Fruit fly (Drosophila melanogaster) whole organism, embryonic: ENCODE data around the gene CG13272.

ENCODE experiments used
- Atf-2 ChIP-seq: fragments of 200-800 bp; sonication (Bioruptor generic); optimal IDR thresholded peaks from 2 replicates; lab custom pipeline; 2016; ENCODE audit warnings: missing biosample characterization, missing genetic modification characterization
- Bgb ChIP-seq: fragments of 200-800 bp; sonication (Bioruptor generic); IDR thresholded peaks from 2 replicates; pipeline ENCODE4 v1.3.6; 2022; ENCODE audit warnings: missing biosample characterization, missing genetic modification characterization; ENCODE audit not compliant: partially characterized antibody
- CG1024 ChIP-seq: fragments of 200-800 bp; sonication (Bioruptor generic); IDR thresholded peaks from 2 replicates; pipeline ENCODE4 v1.3.6; 2022; ENCODE audit warnings: missing biosample characterization, missing genetic modification characterization
- CG11695 ChIP-seq: fragments of 200-800 bp; sonication (Bioruptor generic); IDR thresholded peaks from 3 replicates; pipeline ENCODE4 v1.3.6; 2022; ENCODE audit warnings: missing biosample characterization, missing genetic modification characterization
- CG12942 ChIP-seq: fragments of 200-800 bp; sonication (Bioruptor generic); optimal IDR thresholded peaks from 3 replicates; lab custom pipeline; 2016; ENCODE audit warnings: missing biosample characterization, missing genetic modification characterization
- CG17385 ChIP-seq: fragments of 200-800 bp; sonication (Bioruptor generic); optimal IDR thresholded peaks from 3 replicates; lab custom pipeline; 2018; ENCODE audit warnings: missing biosample characterization, mild to moderate bottlenecking, missing genetic modification characterization
- CG17829 ChIP-seq: fragments of 200-800 bp; optimal IDR thresholded peaks from 2 replicates; lab custom pipeline; 2019; ENCODE audit warnings: missing biosample characterization, mild to moderate bottlenecking, missing genetic modification characterization, moderate library complexity
- CG18599 ChIP-seq: fragments of 200-800 bp; sonication (Bioruptor generic); optimal IDR thresholded peaks from 3 replicates; lab custom pipeline; 2017; ENCODE audit warnings: missing biosample characterization, missing genetic modification characterization, mild to moderate bottlenecking, moderate library complexity, missing genetic modification reagents
- CG4282 ChIP-seq: fragments of 200-800 bp; sonication (Bioruptor generic); optimal IDR thresholded peaks from 2 replicates; lab custom pipeline; 2016; ENCODE audit warnings: missing biosample characterization, missing genetic modification characterization
- CG4424 ChIP-seq: fragments of 200-800 bp; sonication (Bioruptor generic); optimal IDR thresholded peaks from 3 replicates; lab custom pipeline; 2016; ENCODE audit warnings: missing biosample characterization, missing genetic modification characterization
- CG7556 ChIP-seq: fragments of 200-800 bp; sonication (Bioruptor generic); optimal IDR thresholded peaks from 2 replicates; lab custom pipeline; 2017; ENCODE audit warnings: missing biosample characterization, mild to moderate bottlenecking, missing genetic modification characterization
- CG8478 ChIP-seq: fragments of >200 bp; optimal IDR thresholded peaks from 2 replicates; lab custom pipeline; 2018
- CG9437 ChIP-seq: fragments of 200-800 bp; sonication (Bioruptor generic); optimal IDR thresholded peaks from 2 replicates; lab custom pipeline; 2018; ENCODE audit warnings: missing biosample characterization, mild to moderate bottlenecking, missing genetic modification characterization
- Chrac-16 ChIP-seq: fragments of 200-800 bp; sonication (Bioruptor generic); optimal IDR thresholded peaks from 3 replicates; lab custom pipeline; 2016; ENCODE audit warnings: missing biosample characterization, missing genetic modification characterization
- D19B ChIP-seq: fragments of 200-800 bp; sonication (Bioruptor generic); optimal IDR thresholded peaks from 2 replicates; lab custom pipeline; 2017; ENCODE audit warnings: missing biosample characterization, mild to moderate bottlenecking, missing genetic modification characterization
- ERR ChIP-seq: fragments of 200-800 bp; sonication (Bioruptor generic); optimal IDR thresholded peaks from 2 replicates; lab custom pipeline; 2016; ENCODE audit warnings: missing biosample characterization, missing genetic modification characterization
- Eip74EF ChIP-seq, 2 experiments: fragments of 200-800 bp in 1 of 2; fragments of >200 bp in 1 of 2; sonication (Bioruptor generic) in 1 of 2; optimal IDR thresholded peaks; 2 replicates each; lab custom pipeline; 2017 to 2019; ENCODE audit warnings: missing biosample characterization in 2 of 2, missing genetic modification characterization in 2 of 2, mild to moderate bottlenecking in 1 of 2, moderate library complexity in 1 of 2
- HLHmδ ChIP-seq: fragments of 200-800 bp; sonication (Bioruptor generic); optimal IDR thresholded peaks from 2 replicates; lab custom pipeline; 2018; ENCODE audit warnings: missing biosample characterization, mild to moderate bottlenecking, missing genetic modification characterization, moderate library complexity
- Hsf ChIP-seq: fragments of 200-800 bp; sonication (Bioruptor generic); optimal IDR thresholded peaks from 3 replicates; lab custom pipeline; 2016; ENCODE audit warnings: missing biosample characterization, missing genetic modification characterization
- Mes4 ChIP-seq: fragments of 200-800 bp; sonication (Bioruptor generic); optimal IDR thresholded peaks from 2 replicates; lab custom pipeline; 2016; ENCODE audit warnings: missing biosample characterization, missing genetic modification characterization
- Nf-YC ChIP-seq: fragments of 200-800 bp; optimal IDR thresholded peaks from 3 replicates; lab custom pipeline; 2019; ENCODE audit warnings: missing biosample characterization, mild to moderate bottlenecking, missing genetic modification characterization, moderate library complexity
- Side ChIP-seq: fragments of 200-800 bp; sonication (Bioruptor generic); optimal IDR thresholded peaks from 2 replicates; lab custom pipeline; 2016; ENCODE audit warnings: missing biosample characterization, missing genetic modification characterization
- ab ChIP-seq: fragments of 200-800 bp; sonication (Bioruptor generic); optimal IDR thresholded peaks from 2 replicates; lab custom pipeline; 2016; ENCODE audit warnings: missing biosample characterization, missing genetic modification characterization
- ato ChIP-seq: fragments of 200-800 bp; sonication (Bioruptor generic); IDR thresholded peaks from 2 replicates; pipeline ENCODE4 v1.3.6; 2022; ENCODE audit warnings: missing biosample characterization, missing genetic modification characterization; ENCODE audit not compliant: partially characterized antibody
- bbx ChIP-seq: fragments of 200-800 bp; sonication (Bioruptor generic); IDR thresholded peaks from 2 replicates; pipeline ENCODE4 v1.3.6; 2022; ENCODE audit warnings: missing biosample characterization, missing genetic modification characterization; ENCODE audit not compliant: partially characterized antibody
- cad ChIP-seq: fragments of >200 bp; optimal IDR thresholded peaks from 2 replicates; lab custom pipeline; 2017; ENCODE audit warnings: missing biosample characterization, missing genetic modification characterization
- caup ChIP-seq: fragments of 200-800 bp; sonication (Bioruptor generic); optimal IDR thresholded peaks from 3 replicates; lab custom pipeline; 2017; ENCODE audit warnings: missing biosample characterization, mild to moderate bottlenecking, missing genetic modification characterization, moderate library complexity; ENCODE audit not compliant: severe bottlenecking
- croc ChIP-seq: fragments of 200-800 bp; sonication (Bioruptor generic); conservative IDR thresholded peaks from 3 replicates; pipeline ENCODE4 v1.3.6; 2022; ENCODE audit warnings: missing biosample characterization, missing genetic modification characterization
- cwo ChIP-seq: fragments of 200-800 bp; sonication (Bioruptor generic); optimal IDR thresholded peaks from 3 replicates; lab custom pipeline; 2017; ENCODE audit warnings: missing biosample characterization, missing genetic modification characterization, mild to moderate bottlenecking, moderate library complexity, missing genetic modification reagents
- dm ChIP-seq: fragments of 200-800 bp; sonication (Bioruptor generic); optimal IDR thresholded peaks from 3 replicates; lab custom pipeline; 2016; ENCODE audit warnings: missing biosample characterization, missing genetic modification characterization
- fd96Cb ChIP-seq: fragments of 200-800 bp; sonication (Bioruptor generic); optimal IDR thresholded peaks from 2 replicates; lab custom pipeline; 2018; ENCODE audit warnings: missing biosample characterization, mild to moderate bottlenecking, missing genetic modification characterization, moderate library complexity
- gcm2 ChIP-seq: fragments of 200-800 bp; sonication (Bioruptor generic); optimal IDR thresholded peaks from 2 replicates; lab custom pipeline; 2016; ENCODE audit warnings: missing biosample characterization, missing genetic modification characterization
- gsb ChIP-seq: fragments of 200-800 bp; sonication (Bioruptor generic); IDR thresholded peaks from 2 replicates; pipeline ENCODE4 v1.3.6; 2022; ENCODE audit warnings: missing biosample characterization, missing genetic modification characterization
- gt ChIP-seq: fragments of 200-800 bp; sonication (Bioruptor generic); IDR thresholded peaks from 2 replicates; pipeline ENCODE4 v1.3.6; 2022; ENCODE audit warnings: missing biosample characterization, missing genetic modification characterization
- knrl ChIP-seq: fragments of 200-800 bp; sonication (Bioruptor generic); IDR thresholded peaks from 3 replicates; pipeline ENCODE4 v1.3.6; 2022; ENCODE audit warnings: missing biosample characterization, missing genetic modification characterization; ENCODE audit not compliant: partially characterized antibody
- lab ChIP-seq: fragments of 200-800 bp; sonication (Bioruptor generic); optimal IDR thresholded peaks from 3 replicates; lab custom pipeline; 2017; ENCODE audit warnings: missing biosample characterization, missing genetic modification characterization, mild to moderate bottlenecking, moderate library complexity, missing genetic modification reagents
- lilli ChIP-seq: fragments of 200-800 bp; sonication (Bioruptor generic); optimal IDR thresholded peaks from 3 replicates; lab custom pipeline; 2016; ENCODE audit warnings: missing biosample characterization, missing genetic modification characterization
- mirr ChIP-seq: fragments of 200-800 bp; sonication (Bioruptor generic); optimal IDR thresholded peaks from 3 replicates; lab custom pipeline; 2018; ENCODE audit warnings: missing biosample characterization, mild to moderate bottlenecking, missing genetic modification characterization
- nerfin-1 ChIP-seq: fragments of 200-800 bp; sonication (Bioruptor generic); optimal IDR thresholded peaks from 3 replicates; lab custom pipeline; 2019; ENCODE audit warnings: missing biosample characterization, mild to moderate bottlenecking, missing genetic modification characterization, moderate library complexity
- org-1 ChIP-seq: fragments of 200-800 bp; sonication (Bioruptor generic); optimal IDR thresholded peaks from 2 replicates; lab custom pipeline; 2017; ENCODE audit warnings: missing biosample characterization, missing genetic modification characterization
- pho ChIP-seq: fragments of 200-800 bp; sonication (Bioruptor generic); optimal IDR thresholded peaks from 2 replicates; lab custom pipeline; 2016; ENCODE audit warnings: missing biosample characterization, missing genetic modification characterization
- rib ChIP-seq: fragments of 200-800 bp; sonication (Bioruptor generic); IDR thresholded peaks from 2 replicates; pipeline ENCODE4 v1.3.6; 2022; ENCODE audit warnings: missing biosample characterization, missing genetic modification characterization
- row ChIP-seq: fragments of 200-800 bp; sonication (Bioruptor generic); IDR thresholded peaks from 3 replicates; pipeline ENCODE4 v1.3.6; 2022; ENCODE audit warnings: missing biosample characterization, missing genetic modification characterization
- schlank ChIP-seq: fragments of 200-800 bp; sonication (Bioruptor generic); optimal IDR thresholded peaks from 2 replicates; lab custom pipeline; 2018; ENCODE audit warnings: missing biosample characterization, mild to moderate bottlenecking, missing genetic modification characterization
- sug ChIP-seq: fragments of 200-800 bp; optimal IDR thresholded peaks from 2 replicates; lab custom pipeline; 2019; ENCODE audit warnings: missing biosample characterization, mild to moderate bottlenecking, missing genetic modification characterization, moderate library complexity
- tna ChIP-seq: fragments of 200-800 bp; sonication (Bioruptor generic); IDR thresholded peaks from 2 replicates; pipeline ENCODE4 v1.3.6; 2022; ENCODE audit warnings: missing biosample characterization, missing genetic modification characterization; ENCODE audit not compliant: partially characterized antibody
- toy ChIP-seq: fragments of 200-800 bp; sonication (Bioruptor generic); IDR thresholded peaks from 2 replicates; pipeline ENCODE4 v1.3.6; 2022; ENCODE audit warnings: missing biosample characterization, missing genetic modification characterization
- trem ChIP-seq: fragments of 200-800 bp; optimal IDR thresholded peaks from 3 replicates; lab custom pipeline; 2019; ENCODE audit warnings: missing biosample characterization, mild to moderate bottlenecking, missing genetic modification characterization, moderate library complexity
- ttk ChIP-seq: fragments of 200-800 bp; sonication (Bioruptor generic); IDR thresholded peaks from 2 replicates; pipeline ENCODE4 v2.1.2; 2022; ENCODE audit warnings: missing biosample characterization, missing genetic modification characterization

The CG13272 gene

DNA sequence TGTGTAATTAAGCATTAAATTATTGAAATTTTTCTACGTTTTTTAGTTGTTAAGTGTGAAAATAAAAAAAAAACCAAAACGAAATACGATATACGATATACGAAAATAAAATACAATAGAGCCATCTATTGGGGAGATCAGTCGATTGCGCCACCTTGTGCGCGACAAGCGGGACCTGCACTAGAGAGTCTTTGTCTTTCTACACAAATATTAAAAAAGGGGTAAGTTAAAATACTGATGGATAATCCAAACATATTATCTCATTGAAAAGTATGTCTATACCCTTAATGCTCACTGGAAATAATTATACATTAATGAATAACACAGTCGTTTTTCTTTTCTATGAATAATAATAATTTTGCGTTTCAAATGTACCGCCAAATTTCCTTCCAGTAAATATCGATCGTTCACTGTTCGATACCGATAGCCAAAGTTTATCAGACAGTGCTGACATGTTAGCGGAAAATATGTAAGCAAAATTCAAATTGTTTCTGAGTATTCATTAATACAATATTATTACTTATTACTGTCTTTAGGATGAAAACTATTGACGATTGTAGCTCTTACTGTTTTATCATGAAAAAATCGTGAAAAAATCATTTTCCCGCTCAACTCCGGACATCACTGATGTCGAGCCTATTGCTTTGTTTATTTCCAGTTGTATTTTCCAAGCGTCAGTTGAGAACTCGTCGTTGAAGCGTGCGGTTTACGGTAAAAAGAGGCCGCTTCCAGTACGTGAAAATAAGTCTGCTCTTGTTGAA is 11.5 kb downstream of the CG13272 start, which contains the start of gene mdy (continued):
- TF ChIP-seq cwo (GFP tag; lab: Kevin White, UChicago) (peak; percentile 35), CG17829 (peak; percentile 48), HLHmδ (no peak), Mes4 (GFP tag; lab: Kevin White, UChicago) (no peak), CG4282 (GFP tag; lab: Kevin White, UChicago) (peak; percentile 9), gt (GFP tag; lab: Robert Waterston, UW) (no peak), ttk (GFP tag; lab: Robert Waterston, UW) (no peak), ERR (GFP tag; lab: Kevin White, UChicago) (no peak), tna (GFP tag; lab: Robert Waterston, UW) (no peak), ab (peak; percentile 36), lilli (GFP tag; lab: Kevin White, UChicago) (peak; percentile 80), CG12942 (peak; percentile 39), ato (no peak), CG1024 (GFP tag; lab: Robert Waterston, UW) (peak; percentile 27; the same call in 1 of the 2 replicates), CG17385 (no peak), org-1 (GFP tag; lab: Kevin White, UChicago) (peak; percentile 7), bbx (GFP tag; lab: Robert Waterston, UW) (peak; percentile 64), nerfin-1 (tag; lab: Kevin White, UChicago) (no peak), gsb (GFP tag; lab: Robert Waterston, UW) (peak; percentile 35; the same call in 1 of the 2 replicates), schlank (tag; lab: Kevin White, UChicago) (no peak), row (GFP tag; lab: Robert Waterston, UW) (peak; percentile 89), Bgb (GFP tag; lab: Robert Waterston, UW) (peak; percentile 21; the same call in 1 of the 2 replicates), fd96Cb (tag; lab: Kevin White, UChicago) (peak; percentile 12), CG9437 (GFP tag; lab: Kevin White, UChicago) (no peak), CG11695 (GFP tag; lab: Robert Waterston, UW) (peak; percentile 48; the same call in 2 of the 3 replicates), pho (peak; percentile 47), toy (GFP tag; lab: Robert Waterston, UW) (no peak), mirr (no peak), knrl (GFP tag; lab: Robert Waterston, UW) (no peak; the same call in 1 of the 3 replicates), sug (peak; percentile 29), trem (tag; lab: Kevin White, UChicago) (peak; percentile 23), caup (peak; percentile 42), rib (GFP tag; lab: Robert Waterston, UW) (no peak), CG8478 (no peak), Side (GFP tag; lab: Kevin White, UChicago) (peak; percentile 5), croc (GFP tag; lab: Robert Waterston, UW) (no peak), CG4424 (GFP tag; lab: Kevin White, UChicago) (peak; percentile 63), CG18599 (GFP tag; lab: Kevin White, UChicago) (peak; percentile 53), Nf-YC (tag; lab: Kevin White, UChicago) (peak; percentile 48), gcm2 (peak; percentile 23), lab (GFP tag; lab: Kevin White, UChicago) (peak; percentile 44), D19B (GFP tag; lab: Kevin White, UChicago) (peak; percentile 36), Chrac-16 (GFP tag; lab: Kevin White, UChicago) (peak; percentile 69), CG7556 (peak; percentile 59), Atf-2 (GFP tag; lab: Kevin White, UChicago) (peak; percentile 41), Eip74EF (GFP tag; optimal IDR thresholded peaks at IDR 0.05; lab: Kevin White, UChicago) (peak in 1 of 2 experiments; percentile 17), cad (no peak), dm (no peak), Hsf (GFP tag; lab: Kevin White, UChicago) (peak; percentile 69)
